Worm (Caenorhabditis elegans) whole organism, L4 larva: ENCODE data around the gene his-73.

ENCODE experiments used
- F10B5.3 ChIP-seq: sonication (generic microtip); optimal IDR thresholded peaks from 2 replicates; lab custom pipeline; 2016; ENCODE audit warnings: mild to moderate bottlenecking, missing genetic modification characterization, missing compliant biosample characterization
- F26F4.8 ChIP-seq: fragments of 200-800 bp; sonication (Bioruptor generic); conservative IDR thresholded peaks from 2 replicates; pipeline ENCODE4 v1.3.6; 2022; ENCODE audit warnings: missing genetic modification characterization, missing compliant biosample characterization
- F44E2.7 ChIP-seq: fragments of 200-800 bp; sonication (Bioruptor generic); IDR thresholded peaks from 2 replicates; pipeline ENCODE4 v2.1.2; 2022; ENCODE audit warnings: missing genetic modification characterization, missing compliant biosample characterization
- F49E8.2 ChIP-seq: sonication (generic microtip); optimal IDR thresholded peaks from 2 replicates; lab custom pipeline; 2016; ENCODE audit warnings: missing compliant biosample characterization, mild to moderate bottlenecking, missing genetic modification characterization, borderline replicate concordance
- Y5F2A.4 ChIP-seq: fragments of 200-800 bp; sonication (Bioruptor generic); optimal IDR thresholded peaks from 2 replicates; lab custom pipeline; 2018; ENCODE audit warnings: mild to moderate bottlenecking, missing genetic modification characterization, missing compliant biosample characterization
- ZK546.5 ChIP-seq, 2 experiments: sonication (generic microtip); optimal IDR thresholded peaks; 2 replicates each; lab custom pipeline; 2017; ENCODE audit warnings: missing biosample characterization in 2 of 2, missing genetic modification characterization in 2 of 2
- aha-1 ChIP-seq: fragments of 150-350 bp; peaks from one replicate; lab custom pipeline; 2014; ENCODE audit warnings: missing biosample characterization, missing genetic modification characterization
- ama-1 ChIP-seq: fragments of 150-350 bp; optimal IDR thresholded peaks from 2 replicates; lab custom pipeline; 2014; ENCODE audit warnings: inconsistent platforms, mixed read lengths
- ceh-20 ChIP-seq: fragments of 200-800 bp; sonication (Bioruptor generic); IDR thresholded peaks from 2 replicates; pipeline ENCODE4 v1.3.6; 2022; ENCODE audit warnings: missing genetic modification reagents, missing genetic modification characterization, missing compliant biosample characterization
- ceh-28 ChIP-seq: fragments of 150-350 bp; optimal IDR thresholded peaks from 2 replicates; lab custom pipeline; 2014; ENCODE audit warnings: missing biosample characterization, missing genetic modification reagents, missing genetic modification characterization
- ceh-44 ChIP-seq: fragments of 200-800 bp; sonication (Bioruptor generic); IDR thresholded peaks from 2 replicates; pipeline ENCODE4 v1.3.6; 2022; ENCODE audit warnings: missing genetic modification reagents, missing genetic modification characterization, missing compliant biosample characterization
- ceh-62 ChIP-seq: sonication (generic microtip); optimal IDR thresholded peaks from 2 replicates; lab custom pipeline; 2017; ENCODE audit warnings: missing biosample characterization, missing genetic modification characterization
- ces-1 ChIP-seq: fragments of 150-350 bp; sonication (generic microtip); optimal IDR thresholded peaks from 4 replicates; lab custom pipeline; 2014; ENCODE audit warnings: missing biosample characterization, missing genetic modification reagents, missing genetic modification characterization
- daf-19 ChIP-seq: fragments of 200-800 bp; sonication (Bioruptor generic); conservative IDR thresholded peaks from 2 replicates; pipeline ENCODE4 v1.3.6; 2022; ENCODE audit warnings: missing genetic modification characterization, missing compliant biosample characterization
- egl-27 ChIP-seq: sonication (generic microtip); optimal IDR thresholded peaks from 3 replicates; lab custom pipeline; 2017; ENCODE audit warnings: missing biosample characterization, missing genetic modification reagents, missing genetic modification characterization
- hif-1 ChIP-seq, 2 experiments: sonication (generic microtip); optimal IDR thresholded peaks; 2 replicates each; lab custom pipeline; 2016 to 2017; ENCODE audit warnings: missing compliant biosample characterization in 2 of 2, missing genetic modification characterization in 2 of 2, missing genetic modification reagents in 2 of 2, missing genotype in 2 of 2, mild to moderate bottlenecking in 1 of 2
- jun-1 ChIP-seq: fragments of 150-350 bp; optimal IDR thresholded peaks from 2 replicates; lab custom pipeline; 2014; ENCODE audit warnings: missing biosample characterization, missing genetic modification reagents, missing genetic modification characterization
- lin-13 ChIP-seq: fragments of 150-350 bp; optimal IDR thresholded peaks from 2 replicates; lab custom pipeline; 2014; ENCODE audit warnings: missing biosample characterization, missing genetic modification reagents, missing genetic modification characterization
- lin-29 ChIP-seq: fragments of 200-800 bp; sonication (Bioruptor generic); IDR thresholded peaks from 2 replicates; pipeline ENCODE4 v1.3.6; 2022; ENCODE audit warnings: missing genetic modification reagents, missing genetic modification characterization, missing compliant biosample characterization
- lin-38 ChIP-seq: fragments of 200-800 bp; sonication (Bioruptor generic); IDR thresholded peaks from 2 replicates; pipeline ENCODE4 v1.3.6; 2022; ENCODE audit warnings: missing genetic modification reagents, missing genetic modification characterization, missing compliant biosample characterization
- madf-9 ChIP-seq: fragments of 200-800 bp; sonication (Bioruptor generic); conservative IDR thresholded peaks from 2 replicates; pipeline ENCODE4 v1.3.6; 2022; ENCODE audit warnings: missing genetic modification reagents, missing genetic modification characterization, missing compliant biosample characterization
- mep-1 ChIP-seq: fragments of 150-350 bp; sonication (generic microtip); optimal IDR thresholded peaks from 3 replicates; lab custom pipeline; 2014; ENCODE audit warnings: missing biosample characterization, missing genetic modification characterization
- mxl-2 ChIP-seq: fragments of 200-800 bp; sonication (Bioruptor generic); conservative IDR thresholded peaks from 2 replicates; pipeline ENCODE4 v1.3.6; 2022; ENCODE audit warnings: missing genetic modification reagents, missing genetic modification characterization, missing compliant biosample characterization
- nhr-237 ChIP-seq: sonication (generic microtip); optimal IDR thresholded peaks from 2 replicates; lab custom pipeline; 2017; ENCODE audit warnings: missing biosample characterization, missing genetic modification characterization
- nhr-42 ChIP-seq: fragments of 200-800 bp; sonication (Bioruptor generic); IDR thresholded peaks from 2 replicates; pipeline ENCODE4 v1.3.6; 2022; ENCODE audit warnings: missing genetic modification characterization, missing compliant biosample characterization
- nhr-48 ChIP-seq: sonication (generic microtip); optimal IDR thresholded peaks from 2 replicates; lab custom pipeline; 2016; ENCODE audit warnings: mild to moderate bottlenecking, missing genetic modification characterization, missing compliant biosample characterization
- nhr-6 ChIP-seq: fragments of 150-350 bp; optimal IDR thresholded peaks from 2 replicates; lab custom pipeline; 2014; ENCODE audit warnings: missing biosample characterization, missing genetic modification characterization
- nhr-76 ChIP-seq: fragments of 150-350 bp; optimal IDR thresholded peaks from 2 replicates; lab custom pipeline; 2014; ENCODE audit warnings: missing biosample characterization, missing genetic modification characterization
- nhr-77 ChIP-seq: fragments of 150-350 bp; optimal IDR thresholded peaks from 2 replicates; lab custom pipeline; 2014; ENCODE audit warnings: missing biosample characterization, missing genetic modification characterization
- php-3 ChIP-seq: fragments of 200-800 bp; sonication (Bioruptor generic); IDR thresholded peaks from 2 replicates; pipeline ENCODE4 v1.3.6; 2022; ENCODE audit warnings: missing genetic modification reagents, missing genetic modification characterization, missing compliant biosample characterization
- skn-1 ChIP-seq: fragments of 150-350 bp; optimal IDR thresholded peaks from 2 replicates; lab custom pipeline; 2014; ENCODE audit warnings: missing biosample characterization, missing genetic modification characterization
- spr-1 ChIP-seq: sonication (generic microtip); optimal IDR thresholded peaks from 2 replicates; lab custom pipeline; 2016; ENCODE audit warnings: mild to moderate bottlenecking, missing genetic modification characterization, missing compliant biosample characterization
- spr-3 ChIP-seq: fragments of 200-800 bp; sonication (Bioruptor generic); optimal IDR thresholded peaks from 2 replicates; lab custom pipeline; 2018; ENCODE audit warnings: mild to moderate bottlenecking, missing genetic modification characterization, missing compliant biosample characterization
- tra-1 ChIP-seq: fragments of 200-800 bp; sonication (Bioruptor generic); IDR thresholded peaks from 2 replicates; pipeline ENCODE4 v1.3.6; 2022; ENCODE audit warnings: missing genetic modification reagents, missing genetic modification characterization, missing compliant biosample characterization
- unc-130 ChIP-seq: sonication (generic microtip); optimal IDR thresholded peaks from 2 replicates; lab custom pipeline; 2016; ENCODE audit warnings: missing genetic modification reagents, missing genetic modification characterization, missing compliant biosample characterization
- unc-39 ChIP-seq: sonication (generic microtip); optimal IDR thresholded peaks from 2 replicates; lab custom pipeline; 2017; ENCODE audit warnings: missing biosample characterization, missing genetic modification characterization
- unc-62 ChIP-seq, 3 experiments: fragments of 150-350 bp in 1 of 3; sonication (generic microtip); optimal IDR thresholded peaks in 2 of 3; peaks in 1 of 3; 1 replicate in 1 of 3; 2 replicates in 2 of 3; lab custom pipeline; 2014 to 2017; ENCODE audit warnings: missing biosample characterization in 3 of 3, missing genetic modification characterization in 3 of 3, missing genetic modification reagents in 3 of 3, missing genotype in 1 of 3
- zfp-3 ChIP-seq: fragments of 200-800 bp; sonication (Bioruptor generic); conservative IDR thresholded peaks from 2 replicates; pipeline ENCODE4 v1.3.6; 2022; ENCODE audit warnings: missing genetic modification reagents, missing genetic modification characterization, missing compliant biosample characterization
- zip-11 ChIP-seq: fragments of 200-800 bp; sonication (Bioruptor generic); IDR thresholded peaks from 2 replicates; pipeline ENCODE4 v1.3.6; 2022; ENCODE audit warnings: missing genetic modification characterization, missing compliant biosample characterization
- ztf-11 ChIP-seq: fragments of 150-350 bp; optimal IDR thresholded peaks from 2 replicates; lab custom pipeline; 2014; ENCODE audit warnings: missing biosample characterization, missing genetic modification characterization
- ztf-7 ChIP-seq: fragments of 150-350 bp; optimal IDR thresholded peaks from 2 replicates; lab custom pipeline; 2014; ENCODE audit warnings: missing biosample characterization, missing genetic modification characterization

The his-73 gene

ce11 chrII:13199674-13200215, 16.2 kb downstream of the his-73 start, which contains the start of gene btf-1 (continued):
- TF ChIP-seq F44E2.7 (no peak), zfp-3 (GFP tag; lab: Robert Waterston, UW) (peak; percentile 72), ceh-62 (tag; lab: Kevin White, UChicago) (no peak), ztf-7 (no peak), skn-1 (no peak), tra-1 (GFP tag; lab: Robert Waterston, UW) (0 out of 2 replicates have a peak, but pooled peaks have one; percentile 37), nhr-76 (no peak), lin-29 (GFP tag; lab: Robert Waterston, UW) (no peak), unc-39 (tag; lab: Kevin White, UChicago) (no peak), lin-38 (GFP tag; lab: Robert Waterston, UW) (peak; percentile 94), nhr-42 (GFP tag; lab: Robert Waterston, UW) (0 out of 2 replicates have a peak, but pooled peaks have one; percentile 9), jun-1 (tag; lab: Kevin White, UChicago) (peak; percentile 55), ceh-28 (tag; lab: Kevin White, UChicago) (no peak), mep-1 (tag; lab: Kevin White, UChicago) (peak; percentile 86), unc-62 (GFP tag; optimal IDR thresholded peaks at IDR 0.05 in 1 of 2; lab: Kevin White, UChicago) (peak in 1 of 2 experiments; percentile 69), unc-62 (tag; optimal IDR thresholded peaks at IDR 0.05; lab: Kevin White, UChicago) (no peak), ces-1 (GFP tag; lab: Kevin White, UChicago) (no peak), ZK546.5 (tag; optimal IDR thresholded peaks at IDR 0.05; lab: Kevin White, UChicago) (no peak), spr-3 (GFP tag; lab: Kevin White, UChicago) (peak; percentile 20), F49E8.2 (tag; lab: Kevin White, UChicago) (no peak), ama-1 (lab: Kevin White, UChicago) (peak; percentile 96), F26F4.8 (GFP tag; lab: Robert Waterston, UW) (no peak), zip-11 (GFP tag; lab: Robert Waterston, UW) (no peak), hif-1 (tag; optimal IDR thresholded peaks at IDR 0.05; lab: Kevin White, UChicago) (peak in 1 of 2 experiments; percentile 86), nhr-48 (tag; lab: Kevin White, UChicago) (peak; percentile 21), ztf-11 (tag; lab: Kevin White, UChicago) (no peak), ceh-44 (GFP tag; lab: Robert Waterston, UW) (no peak), nhr-77 (tag; lab: Kevin White, UChicago) (peak; percentile 54), F10B5.3 (tag; lab: Kevin White, UChicago) (peak; percentile 80), aha-1 (tag; lab: Kevin White, UChicago) (no peak), unc-130 (GFP tag; lab: Kevin White, UChicago) (peak; percentile 83), lin-13 (GFP tag; lab: Kevin White, UChicago) (peak; percentile 43), mxl-2 (GFP tag; lab: Robert Waterston, UW) (no peak), daf-19 (no peak), spr-1 (tag; lab: Kevin White, UChicago) (peak; percentile 55), Y5F2A.4 (GFP tag; lab: Kevin White, UChicago) (no peak), nhr-237 (no peak), ceh-20 (peak; percentile 61), egl-27 (tag; lab: Kevin White, UChicago) (no peak), nhr-6 (tag; lab: Kevin White, UChicago) (peak; percentile 16), madf-9 (GFP tag; lab: Robert Waterston, UW) (0 out of 2 replicates have a peak, but pooled peaks have one; percentile 4)

ce11 chrII:13215792-13216191, 32.3 kb downstream of the his-73 start, which contains the start of gene F15D4.2:
Gene F15D4.2, plus strand, starts transcription at chrII:13216092.
- TF ChIP-seq unc-39 (tag; lab: Kevin White, UChicago) (no peak), php-3 (GFP tag; lab: Robert Waterston, UW) (0 out of 2 replicates have a peak, but pooled peaks have one; percentile 21)
